Worm (Caenorhabditis elegans): ENCODE results near the gene Y73F8A.26.

DNA sequence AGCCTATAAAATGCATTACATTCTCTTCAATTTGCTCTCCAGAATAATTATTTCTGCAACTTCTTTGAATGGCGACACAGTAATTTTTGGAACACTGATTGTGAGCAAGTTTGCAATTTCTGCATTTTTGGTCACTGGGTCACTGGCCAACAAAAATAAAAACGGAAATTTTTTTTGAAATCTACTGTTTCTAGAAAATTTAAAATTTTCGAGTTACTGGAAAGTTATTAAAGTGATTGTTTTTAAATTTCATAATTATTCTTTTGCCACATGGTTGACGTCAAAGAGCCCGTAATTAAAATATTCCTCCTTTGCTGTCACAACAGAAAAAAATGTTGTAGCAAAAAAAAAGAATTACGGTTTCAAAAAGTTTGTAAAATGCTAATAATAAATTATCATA lies 50.2 kb downstream of the Y73F8A.26 start:
- TF ChIP-seq unc-62 (GFP tag; optimal IDR thresholded peaks at IDR 0.05) (no peak), aly-2 (tag; optimal IDR thresholded peaks at IDR 0.05) (no peak), snpc-4 (tag; optimal IDR thresholded peaks at IDR 0.05) (no peak), mab-9 (GFP tag; IDR thresholded peaks at IDR 0.05) (no peak), ztf-11 (tag; optimal IDR thresholded peaks at IDR 0.05) (no peak), ama-1 (optimal IDR thresholded peaks at IDR 0.05) (no peak)
